Fruit fly (Drosophila melanogaster) whole organism, embryonic: ENCODE measurements around the gene retinin.

Experiments
- Atf-2 ChIP-seq: fragments of 200-800 bp; sonication (Bioruptor generic); optimal IDR thresholded peaks from 2 replicates; lab custom pipeline; 2016; ENCODE audit warnings: missing biosample characterization, missing genetic modification characterization
- BtbVII ChIP-seq: fragments of 200-800 bp; sonication (Bioruptor generic); optimal IDR thresholded peaks from 3 replicates; lab custom pipeline; 2017; ENCODE audit warnings: missing biosample characterization, mild to moderate bottlenecking, missing genetic modification characterization
- CG10209 ChIP-seq: fragments of 200-800 bp; sonication (Bioruptor generic); optimal IDR thresholded peaks from 3 replicates; lab custom pipeline; 2017; ENCODE audit warnings: missing biosample characterization, mild to moderate bottlenecking, missing genetic modification characterization, missing genetic modification reagents
- CG10462 ChIP-seq: fragments of 200-800 bp; sonication (Bioruptor generic); optimal IDR thresholded peaks from 2 replicates; lab custom pipeline; 2016; ENCODE audit warnings: missing biosample characterization, missing genetic modification characterization
- CG10543 ChIP-seq: fragments of 200-800 bp; sonication (Bioruptor generic); optimal IDR thresholded peaks from 3 replicates; lab custom pipeline; 2017; ENCODE audit warnings: missing biosample characterization, mild to moderate bottlenecking, missing genetic modification characterization, moderate library complexity
- CG17385 ChIP-seq: fragments of 200-800 bp; sonication (Bioruptor generic); optimal IDR thresholded peaks from 3 replicates; lab custom pipeline; 2018; ENCODE audit warnings: missing biosample characterization, mild to moderate bottlenecking, missing genetic modification characterization
- CG2120 ChIP-seq: fragments of 200-800 bp; sonication (Bioruptor generic); optimal IDR thresholded peaks from 3 replicates; lab custom pipeline; 2016; ENCODE audit warnings: missing biosample characterization, missing genetic modification characterization
- CG2202 ChIP-seq: fragments of 200-800 bp; sonication (Bioruptor generic); optimal IDR thresholded peaks from 2 replicates; lab custom pipeline; 2018; ENCODE audit warnings: missing biosample characterization, mild to moderate bottlenecking, missing genetic modification characterization
- CG2678 ChIP-seq: fragments of 200-800 bp; sonication (Bioruptor generic); optimal IDR thresholded peaks from 3 replicates; lab custom pipeline; 2019; ENCODE audit warnings: missing biosample characterization, mild to moderate bottlenecking, missing genetic modification characterization, moderate library complexity
- CG30403 ChIP-seq: fragments of 200-800 bp; sonication (Bioruptor generic); optimal IDR thresholded peaks from 3 replicates; lab custom pipeline; 2016; ENCODE audit warnings: missing biosample characterization, missing genetic modification characterization
- CG31365 ChIP-seq: fragments of 200-800 bp; sonication (Bioruptor generic); optimal IDR thresholded peaks from 2 replicates; lab custom pipeline; 2018; ENCODE audit warnings: missing biosample characterization, mild to moderate bottlenecking, missing genetic modification characterization
- CG32767 ChIP-seq: fragments of 200-800 bp; sonication (Bioruptor generic); IDR thresholded peaks from 2 replicates; pipeline ENCODE4 v1.3.6; 2022; ENCODE audit warnings: missing biosample characterization, missing genetic modification characterization
- CG3407 ChIP-seq: fragments of 200-800 bp; sonication (Bioruptor generic); optimal IDR thresholded peaks from 2 replicates; lab custom pipeline; 2018; ENCODE audit warnings: missing biosample characterization, mild to moderate bottlenecking, missing genetic modification characterization
- CG3838 ChIP-seq: fragments of 200-800 bp; sonication (Bioruptor generic); optimal IDR thresholded peaks from 3 replicates; lab custom pipeline; 2016; ENCODE audit warnings: missing biosample characterization, missing genetic modification characterization
- CG3995 ChIP-seq: fragments of 200-800 bp; sonication (Bioruptor generic); optimal IDR thresholded peaks from 3 replicates; lab custom pipeline; 2016; ENCODE audit warnings: missing biosample characterization, missing genetic modification characterization
- CG4328 ChIP-seq: fragments of 200-800 bp; sonication (Bioruptor generic); optimal IDR thresholded peaks from 3 replicates; lab custom pipeline; 2017; ENCODE audit warnings: missing biosample characterization, missing genetic modification reagents, missing genetic modification characterization
- CG4617 ChIP-seq: fragments of 200-800 bp; sonication (Bioruptor generic); optimal IDR thresholded peaks from 3 replicates; lab custom pipeline; 2016; ENCODE audit warnings: missing biosample characterization, missing genetic modification characterization, borderline replicate concordance
- CG4820 ChIP-seq: fragments of 200-800 bp; sonication (Bioruptor generic); optimal IDR thresholded peaks from 3 replicates; lab custom pipeline; 2016; ENCODE audit warnings: missing biosample characterization, missing genetic modification characterization
- CG7271 ChIP-seq: fragments of 200-800 bp; sonication (Bioruptor generic); optimal IDR thresholded peaks from 2 replicates; lab custom pipeline; 2018; ENCODE audit warnings: missing biosample characterization, mild to moderate bottlenecking, missing genetic modification characterization, moderate library complexity
- CG7963 ChIP-seq: fragments of 200-800 bp; sonication (Bioruptor generic); IDR thresholded peaks from 3 replicates; pipeline ENCODE4 v1.3.6; 2022; ENCODE audit warnings: missing biosample characterization, missing genetic modification characterization; ENCODE audit not compliant: partially characterized antibody
- CG8089 ChIP-seq: fragments of 200-800 bp; sonication (Bioruptor generic); optimal IDR thresholded peaks from 3 replicates; lab custom pipeline; 2016; ENCODE audit warnings: missing biosample characterization, missing genetic modification characterization
- CG9215 ChIP-seq: fragments of 200-800 bp; sonication (Bioruptor generic); IDR thresholded peaks from 2 replicates; pipeline ENCODE4 v1.3.6; 2022; ENCODE audit warnings: missing biosample characterization, missing genetic modification characterization
- CoRest ChIP-seq: fragments of 200-800 bp; sonication (Bioruptor generic); optimal IDR thresholded peaks from 3 replicates; lab custom pipeline; 2018; ENCODE audit warnings: missing biosample characterization, mild to moderate bottlenecking, missing genetic modification characterization, moderate library complexity
- Deaf1 ChIP-seq: fragments of 200-800 bp; optimal IDR thresholded peaks from 3 replicates; lab custom pipeline; 2019; ENCODE audit warnings: missing biosample characterization, mild to moderate bottlenecking, missing genetic modification characterization, moderate library complexity
- Dek ChIP-seq: fragments of 200-800 bp; sonication (Bioruptor generic); optimal IDR thresholded peaks from 3 replicates; lab custom pipeline; 2019; ENCODE audit warnings: missing biosample characterization, mild to moderate bottlenecking, missing genetic modification characterization, moderate library complexity
- HLH54F ChIP-seq: fragments of 200-800 bp; sonication (Bioruptor generic); optimal IDR thresholded peaks from 3 replicates; lab custom pipeline; 2016; ENCODE audit warnings: missing biosample characterization, missing genetic modification characterization
- Hr51 ChIP-seq, 2 experiments: fragments of 200-800 bp; sonication (Bioruptor generic); optimal IDR thresholded peaks; 2 replicates in 1 of 2; 3 replicates in 1 of 2; lab custom pipeline; 2016 to 2018; ENCODE audit warnings: missing biosample characterization in 2 of 2, missing genetic modification characterization in 2 of 2, mild to moderate bottlenecking in 1 of 2, moderate library complexity in 1 of 2
- Max ChIP-seq: fragments of 200-800 bp; sonication (Bioruptor generic); optimal IDR thresholded peaks from 2 replicates; lab custom pipeline; 2016; ENCODE audit warnings: missing biosample characterization, mild to moderate bottlenecking, missing genetic modification characterization
- Mrtf ChIP-seq: fragments of 200-800 bp; sonication (Bioruptor generic); IDR thresholded peaks from 3 replicates; pipeline ENCODE4 v1.3.6; 2022; ENCODE audit warnings: missing biosample characterization, missing genetic modification characterization
- Nf-YA ChIP-seq: fragments of 200-800 bp; sonication (Bioruptor generic); IDR thresholded peaks from 2 replicates; pipeline ENCODE4 v1.3.6; 2022; ENCODE audit warnings: missing biosample characterization, missing genetic modification characterization
- Opbp ChIP-seq: fragments of 200-800 bp; sonication (Bioruptor generic); IDR thresholded peaks from 3 replicates; pipeline ENCODE4 v1.3.6; 2022; ENCODE audit warnings: missing biosample characterization, missing genetic modification characterization; ENCODE audit not compliant: partially characterized antibody
- abd-A ChIP-seq: fragments of 200-800 bp; sonication (Bioruptor generic); optimal IDR thresholded peaks from 3 replicates; lab custom pipeline; 2019; ENCODE audit warnings: missing biosample characterization, mild to moderate bottlenecking, missing genetic modification characterization, moderate library complexity
- bcd ChIP-seq: fragments of 200-800 bp; sonication (Bioruptor generic); optimal IDR thresholded peaks from 2 replicates; lab custom pipeline; 2017; ENCODE audit warnings: missing biosample characterization, mild to moderate bottlenecking, missing genetic modification characterization
- chn ChIP-seq: fragments of 200-800 bp; sonication (Bioruptor generic); optimal IDR thresholded peaks from 2 replicates; lab custom pipeline; 2016; ENCODE audit warnings: missing biosample characterization, missing genetic modification characterization
- ewg ChIP-seq: fragments of 200-800 bp; sonication (Bioruptor generic); optimal IDR thresholded peaks from 3 replicates; lab custom pipeline; 2017; ENCODE audit warnings: mild to moderate bottlenecking, missing biosample characterization, missing genetic modification reagents, missing genetic modification characterization
- grn ChIP-seq: fragments of 200-800 bp; sonication (Bioruptor generic); optimal IDR thresholded peaks from 3 replicates; lab custom pipeline; 2017; ENCODE audit warnings: missing biosample characterization, missing genetic modification characterization
- hkb ChIP-seq, 2 experiments: fragments of 200-800 bp in 1 of 2; fragments of >200 bp in 1 of 2; sonication (Bioruptor generic) in 1 of 2; IDR thresholded peaks in 1 of 2; optimal IDR thresholded peaks in 1 of 2; 2 replicates each; pipeline versions ENCODE4 v1.3.6 to Lab custom; 2017 to 2022; ENCODE audit warnings: missing biosample characterization in 1 of 2, missing genetic modification characterization in 1 of 2
- kni ChIP-seq: fragments of 200-800 bp; sonication (Bioruptor generic); optimal IDR thresholded peaks from 3 replicates; lab custom pipeline; 2017; ENCODE audit warnings: mild to moderate bottlenecking, missing biosample characterization, missing genetic modification reagents, missing genetic modification characterization
- lab ChIP-seq: fragments of 200-800 bp; sonication (Bioruptor generic); optimal IDR thresholded peaks from 3 replicates; lab custom pipeline; 2017; ENCODE audit warnings: missing biosample characterization, missing genetic modification characterization, mild to moderate bottlenecking, moderate library complexity, missing genetic modification reagents
- lilli ChIP-seq: fragments of 200-800 bp; sonication (Bioruptor generic); optimal IDR thresholded peaks from 3 replicates; lab custom pipeline; 2016; ENCODE audit warnings: missing biosample characterization, missing genetic modification characterization
- onecut ChIP-seq: fragments of 200-800 bp; sonication (Bioruptor generic); IDR thresholded peaks from 2 replicates; pipeline ENCODE4 v1.3.6; 2022; ENCODE audit warnings: missing biosample characterization, missing genetic modification characterization
- pb ChIP-seq: fragments of 200-800 bp; sonication (Bioruptor generic); optimal IDR thresholded peaks from 3 replicates; lab custom pipeline; 2016; ENCODE audit warnings: missing biosample characterization, missing genetic modification characterization
- ranshi ChIP-seq: fragments of 200-800 bp; sonication (Bioruptor generic); IDR thresholded peaks from 2 replicates; pipeline ENCODE4 v1.3.6; 2022; ENCODE audit warnings: missing biosample characterization, missing genetic modification characterization
- sc ChIP-seq, 3 experiments: fragments of >200 bp in 2 of 3; fragments of 200-800 bp in 1 of 3; sonication (Bioruptor generic) in 1 of 3; optimal IDR thresholded peaks; 2 replicates in 2 of 3; 3 replicates in 1 of 3; lab custom pipeline; 2017; ENCODE audit warnings: mild to moderate bottlenecking in 1 of 3, missing biosample characterization in 1 of 3, missing genetic modification characterization in 1 of 3, missing genetic modification reagents in 1 of 3
- sens ChIP-seq: fragments of 200-800 bp; sonication (Bioruptor generic); peaks from one replicate; lab custom pipeline; 2016; ENCODE audit warnings: missing biosample characterization, missing genetic modification characterization
- sisA ChIP-seq: fragments of 200-800 bp; sonication (Bioruptor generic); IDR thresholded peaks from 2 replicates; pipeline ENCODE4 v1.3.6; 2022; ENCODE audit warnings: missing biosample characterization, missing genetic modification characterization
- slbo ChIP-seq: fragments of 200-800 bp; sonication (Bioruptor generic); IDR thresholded peaks from 2 replicates; pipeline ENCODE4 v1.3.6; 2022; ENCODE audit warnings: missing biosample characterization, missing genetic modification characterization
- unpg ChIP-seq: fragments of 200-800 bp; sonication (Bioruptor generic); optimal IDR thresholded peaks from 3 replicates; lab custom pipeline; 2018; ENCODE audit warnings: missing biosample characterization, mild to moderate bottlenecking, missing genetic modification characterization, moderate library complexity

Gene retinin

DNA sequence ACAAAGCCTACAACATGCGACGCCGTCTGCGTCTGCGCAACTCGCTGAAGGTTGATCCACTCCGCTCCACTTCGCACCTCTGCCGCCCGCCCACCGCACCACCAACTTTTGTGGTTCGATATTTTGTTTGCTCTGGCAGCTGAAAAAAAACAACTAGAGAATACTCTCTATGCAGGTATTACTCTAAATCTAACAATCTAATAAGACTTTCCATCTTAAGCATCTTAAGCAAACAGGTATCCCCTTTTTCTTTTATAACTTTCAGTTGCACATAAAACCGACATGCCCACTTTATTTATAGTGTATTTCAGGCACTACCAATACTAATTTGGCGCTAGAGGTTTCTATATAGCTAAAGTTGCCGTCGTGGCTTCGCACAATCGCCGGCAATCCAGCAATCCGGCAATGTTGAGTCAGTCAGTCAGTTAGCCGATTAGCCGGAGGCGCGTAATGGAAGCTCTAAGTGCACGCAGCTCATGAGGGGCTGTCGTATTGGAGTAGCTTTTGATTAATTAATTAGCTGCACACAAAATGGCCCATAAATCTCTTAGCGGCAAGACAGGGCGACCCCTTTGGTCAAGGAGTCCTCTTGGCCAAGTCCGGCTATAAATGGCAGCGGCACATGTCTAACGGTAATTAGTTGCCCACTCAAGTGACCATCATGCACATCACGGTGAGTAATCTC lies 3.4 kb upstream of the retinin start, which contains the start of gene CG13058 (continued):
- no peak for TF ChIP-seq abd-A (tag; lab: Kevin White, UChicago)
- TF ChIP-seq CG2120 (GFP tag; lab: Kevin White, UChicago) = peak; percentile 77
- peak; percentile 67 for TF ChIP-seq unpg (GFP tag; lab: Kevin White, UChicago)
- TF ChIP-seq pb (GFP tag; lab: Kevin White, UChicago) = no peak
- TF ChIP-seq slbo (GFP tag; lab: Robert Waterston, UW) = peak; percentile 79
- no peak for TF ChIP-seq Deaf1 (tag; lab: Kevin White, UChicago)
- peak; percentile 40 for TF ChIP-seq sens (GFP tag; lab: Kevin White, UChicago)
- peak; percentile 55 for TF ChIP-seq CG10209 (GFP tag; lab: Kevin White, UChicago)
- TF ChIP-seq BtbVII (GFP tag; lab: Kevin White, UChicago) = peak; percentile 51
- TF ChIP-seq CG4820 = peak; percentile 57
- TF ChIP-seq CG3838 (GFP tag; lab: Kevin White, UChicago) = peak; percentile 18
- peak; percentile 3 for TF ChIP-seq ewg (GFP tag; lab: Kevin White, UChicago)
- TF ChIP-seq CG4328 (GFP tag; lab: Kevin White, UChicago) = no peak
- no peak for TF ChIP-seq Opbp
- no peak for TF ChIP-seq grn (GFP tag; lab: Kevin White, UChicago)
- no peak for TF ChIP-seq CG7963 (GFP tag; lab: Robert Waterston, UW)
- TF ChIP-seq CG8089 (GFP tag; lab: Kevin White, UChicago) = peak; percentile 41
- peak; percentile 18; the same call in 1 of the 2 replicates for TF ChIP-seq CG9215 (GFP tag; lab: Robert Waterston, UW)
- TF ChIP-seq hkb (optimal IDR thresholded peaks at IDR 0.05; lab: Kevin White, UChicago) = no peak
- peak; percentile 62 for TF ChIP-seq hkb (GFP tag; IDR thresholded peaks at IDR 0.05; lab: Robert Waterston, UW)
- TF ChIP-seq Dek = peak; percentile 60
- TF ChIP-seq CG2202 (tag; lab: Kevin White, UChicago) = no peak
- TF ChIP-seq lilli (GFP tag; lab: Kevin White, UChicago) = peak; percentile 68
- TF ChIP-seq Max = peak; percentile 18
- TF ChIP-seq sc (optimal IDR thresholded peaks at IDR 0.05; lab: Kevin White, UChicago) = no peak
- TF ChIP-seq sc (GFP tag; optimal IDR thresholded peaks at IDR 0.05; lab: Kevin White, UChicago) = no peak
- peak; percentile 73 for TF ChIP-seq ranshi (GFP tag; lab: Robert Waterston, UW)
- no peak for TF ChIP-seq CG31365 (tag; lab: Kevin White, UChicago)
- TF ChIP-seq HLH54F (GFP tag; lab: Kevin White, UChicago) = peak; percentile 64
- TF ChIP-seq Nf-YA = peak; percentile 54
- peak; percentile 37 for TF ChIP-seq bcd
- peak; percentile 30; the same call in 1 of the 2 replicates for TF ChIP-seq onecut (GFP tag; lab: Robert Waterston, UW)
- peak; percentile 61 for TF ChIP-seq CG30403 (GFP tag; lab: Kevin White, UChicago)
- peak; percentile 64 for TF ChIP-seq CG17385 (GFP tag; lab: Kevin White, UChicago)
- peak; percentile 4 for TF ChIP-seq Atf-2 (GFP tag; lab: Kevin White, UChicago)
- TF ChIP-seq lab = peak; percentile 83
- no peak for TF ChIP-seq CG4617
- TF ChIP-seq CoRest (tag; lab: Kevin White, UChicago) = peak; percentile 80
- TF ChIP-seq CG7271 = no peak
- TF ChIP-seq CG10462 (GFP tag; lab: Kevin White, UChicago) = no peak
- peak; percentile 46 for TF ChIP-seq chn (GFP tag; lab: Kevin White, UChicago)
- no peak for TF ChIP-seq kni
- TF ChIP-seq CG32767 (GFP tag; lab: Robert Waterston, UW) = peak; percentile 71; the same call in 1 of the 2 replicates
- peak; percentile 67 for TF ChIP-seq sisA (GFP tag; lab: Robert Waterston, UW)
- TF ChIP-seq CG3407 (GFP tag; lab: Kevin White, UChicago) = no peak
- peak in 1 of 2 experiments; percentile 86 for TF ChIP-seq Hr51 (GFP tag; optimal IDR thresholded peaks at IDR 0.05; lab: Kevin White, UChicago)
- no peak for TF ChIP-seq CG3995
- TF ChIP-seq CG2678 (tag; lab: Kevin White, UChicago) = peak; percentile 78
- peak; percentile 31 for TF ChIP-seq CG10543 (GFP tag; lab: Kevin White, UChicago)
- no peak for TF ChIP-seq Mrtf (GFP tag; lab: Robert Waterston, UW)
